Worm (Caenorhabditis elegans): ENCODE measurements around the gene cpi-1.

cpi-1 gene

DNA sequence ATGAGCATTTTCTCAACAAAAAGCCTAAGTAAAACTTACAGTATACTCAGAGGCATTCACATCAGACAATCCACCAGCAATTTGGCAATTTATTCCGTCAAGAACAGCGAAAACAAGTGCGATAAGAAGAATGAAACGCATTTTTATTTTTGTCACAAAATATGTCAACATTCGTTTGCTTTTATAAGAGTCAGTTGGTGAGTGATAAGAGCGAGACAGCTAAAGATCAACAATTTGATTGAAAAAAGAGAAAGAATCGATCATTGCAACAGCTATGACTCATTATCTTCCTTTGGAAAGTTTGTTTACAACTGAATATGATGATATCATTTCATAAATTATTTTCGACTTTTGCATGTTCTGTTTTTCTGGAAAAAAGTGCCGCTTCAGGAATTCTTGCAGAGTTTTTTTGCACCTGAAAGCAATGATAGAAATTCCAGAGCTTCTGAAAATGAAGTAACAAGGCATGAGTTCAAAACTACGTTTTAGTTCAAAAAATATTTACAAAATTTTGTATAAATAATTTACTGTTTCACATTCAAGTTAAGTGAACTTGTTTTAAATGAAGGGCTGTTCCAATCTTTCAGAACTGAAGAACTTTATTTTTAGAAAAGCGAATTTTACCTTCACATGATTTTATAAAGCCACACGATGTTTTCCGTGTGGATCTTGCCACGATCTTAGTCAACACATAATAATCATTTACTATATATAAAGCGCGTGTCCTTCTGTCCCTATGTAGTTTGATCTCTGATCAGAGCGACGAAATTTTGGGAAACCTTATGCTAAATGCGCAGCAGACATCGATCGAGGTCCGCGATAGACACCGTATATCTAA is at the start of gene cpi-1:
Gene cpi-1, minus strand, starts transcription at position 204 of the 838 bp plus-strand sequence.
- TF ChIP-seq ref-1 (GFP tag; conservative IDR thresholded peaks at IDR 0.05) (no peak), klf-2 (GFP tag; conservative IDR thresholded peaks at IDR 0.05) (no peak)

DNA sequence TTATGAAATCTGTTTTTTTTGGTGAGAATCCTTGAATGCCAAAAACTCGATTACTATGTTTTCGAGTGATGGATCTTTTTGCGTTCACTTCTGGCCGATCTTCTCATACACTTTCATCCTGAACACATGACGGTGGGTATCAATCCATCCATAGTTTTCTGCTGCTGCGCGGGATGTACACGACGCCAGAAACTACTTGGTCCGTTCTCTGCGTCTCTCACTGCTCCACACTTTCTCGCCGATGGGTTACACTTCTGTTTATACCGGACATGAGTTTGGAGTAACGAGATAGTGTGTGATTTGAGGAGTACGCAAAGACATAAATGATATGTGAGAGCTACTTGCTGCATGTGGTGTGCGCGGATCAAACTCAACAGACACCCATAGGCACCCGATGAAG is 47.2 kb upstream of the cpi-1 start:
- TF ChIP-seq ztf-29 (GFP tag; IDR thresholded peaks at IDR 0.05) (no peak), flt-1 (GFP tag; IDR thresholded peaks at IDR 0.05) (no peak), klf-2 (GFP tag; conservative IDR thresholded peaks at IDR 0.05) (no peak), ztf-23 (GFP tag; IDR thresholded peaks at IDR 0.05) (no peak), med-1 (GFP tag; optimal IDR thresholded peaks at IDR 0.05; ENCODE audit: insufficient read depth) (no peak), T22C8.4 (GFP tag; IDR thresholded peaks at IDR 0.05) (no peak), tab-1 (GFP tag; IDR thresholded peaks at IDR 0.05) (no peak), ref-1 (GFP tag; conservative IDR thresholded peaks at IDR 0.05) (no peak), cog-1 (tag; optimal IDR thresholded peaks at IDR 0.05) (no peak)

DNA sequence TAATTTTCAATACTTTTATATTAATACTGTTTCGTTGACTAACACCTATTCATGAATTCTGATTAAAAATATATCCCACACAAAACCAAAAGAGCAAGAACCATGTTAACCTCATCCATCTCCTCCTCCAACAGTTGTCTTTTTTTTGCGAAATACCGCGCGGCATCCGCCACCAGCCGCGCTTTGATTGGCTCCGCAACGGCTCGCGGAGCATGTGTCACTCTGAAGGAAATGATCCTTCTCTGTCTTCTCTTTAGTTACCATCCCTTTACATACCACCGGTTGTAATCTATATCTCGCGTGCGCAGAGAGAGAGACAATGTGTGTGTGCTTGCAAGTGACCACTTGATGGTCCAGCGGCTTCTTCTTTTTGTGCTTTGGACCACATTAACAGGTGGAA is 42.1 kb upstream of the cpi-1 start:
- no peak for TF ChIP-seq ref-1 (GFP tag; conservative IDR thresholded peaks at IDR 0.05)
- no peak for TF ChIP-seq T22C8.4 (GFP tag; IDR thresholded peaks at IDR 0.05)
- no peak for TF ChIP-seq cog-1 (tag; optimal IDR thresholded peaks at IDR 0.05)
- TF ChIP-seq ztf-29 (GFP tag; IDR thresholded peaks at IDR 0.05) = no peak
- no peak for TF ChIP-seq flt-1 (GFP tag; IDR thresholded peaks at IDR 0.05)
- TF ChIP-seq med-1 (GFP tag; optimal IDR thresholded peaks at IDR 0.05; ENCODE audit: insufficient read depth) = no peak
- no peak for TF ChIP-seq ztf-23 (GFP tag; IDR thresholded peaks at IDR 0.05)
- no peak for TF ChIP-seq tab-1 (GFP tag; IDR thresholded peaks at IDR 0.05)
- no peak for TF ChIP-seq klf-2 (GFP tag; conservative IDR thresholded peaks at IDR 0.05)

DNA sequence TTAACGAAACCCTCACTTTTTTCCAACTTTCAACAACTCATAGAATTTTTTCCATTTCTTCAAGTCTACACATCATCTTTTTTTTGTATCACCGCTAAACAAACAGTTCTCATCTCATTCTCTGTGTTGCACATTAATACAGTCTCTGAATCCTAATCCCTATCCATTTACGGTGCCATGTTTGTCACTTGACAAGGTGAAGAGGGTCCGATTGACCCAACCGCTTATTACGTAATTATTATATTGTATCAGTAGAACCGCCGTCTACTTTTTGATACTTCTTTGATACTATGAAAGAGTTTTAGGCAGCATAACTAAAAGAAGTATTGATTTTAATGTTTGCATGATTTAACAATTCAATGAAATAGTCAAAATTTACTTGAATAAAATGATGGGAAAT is 41.2 kb upstream of the cpi-1 start:
- TF ChIP-seq ref-1 (GFP tag; conservative IDR thresholded peaks at IDR 0.05) = no peak
- TF ChIP-seq flt-1 (GFP tag; IDR thresholded peaks at IDR 0.05) = no peak
- no peak for TF ChIP-seq ztf-29 (GFP tag; IDR thresholded peaks at IDR 0.05)
- no peak for TF ChIP-seq T22C8.4 (GFP tag; IDR thresholded peaks at IDR 0.05)

DNA sequence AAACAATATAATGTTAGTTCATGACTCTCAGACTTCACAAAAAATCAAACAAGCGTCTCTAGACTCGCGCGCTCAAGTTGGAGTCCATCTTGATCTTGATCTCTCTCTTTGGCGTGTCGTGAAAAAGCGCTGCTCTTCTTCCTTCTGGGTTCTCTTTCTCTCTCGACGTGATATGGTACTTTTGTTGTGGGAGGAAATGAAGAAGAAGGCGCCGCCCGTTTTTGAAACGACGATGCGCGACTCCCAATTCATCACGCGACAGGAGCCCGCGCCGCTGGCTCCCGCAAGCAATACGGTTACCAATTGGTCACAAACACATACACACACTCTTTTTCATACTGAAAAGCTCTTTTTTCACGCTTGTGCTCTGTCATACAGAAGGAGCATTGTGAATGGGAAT is 37.0 kb upstream of the cpi-1 start:
- TF ChIP-seq tab-1 (GFP tag; IDR thresholded peaks at IDR 0.05) (no peak), ztf-23 (GFP tag; IDR thresholded peaks at IDR 0.05) (no peak), med-1 (GFP tag; optimal IDR thresholded peaks at IDR 0.05; ENCODE audit: insufficient read depth) (no peak), klf-2 (GFP tag; conservative IDR thresholded peaks at IDR 0.05) (no peak), ref-1 (GFP tag; conservative IDR thresholded peaks at IDR 0.05) (no peak), flt-1 (GFP tag; IDR thresholded peaks at IDR 0.05) (no peak), ztf-29 (GFP tag; IDR thresholded peaks at IDR 0.05) (no peak), T22C8.4 (GFP tag; IDR thresholded peaks at IDR 0.05) (no peak), cog-1 (tag; optimal IDR thresholded peaks at IDR 0.05) (no peak)

DNA sequence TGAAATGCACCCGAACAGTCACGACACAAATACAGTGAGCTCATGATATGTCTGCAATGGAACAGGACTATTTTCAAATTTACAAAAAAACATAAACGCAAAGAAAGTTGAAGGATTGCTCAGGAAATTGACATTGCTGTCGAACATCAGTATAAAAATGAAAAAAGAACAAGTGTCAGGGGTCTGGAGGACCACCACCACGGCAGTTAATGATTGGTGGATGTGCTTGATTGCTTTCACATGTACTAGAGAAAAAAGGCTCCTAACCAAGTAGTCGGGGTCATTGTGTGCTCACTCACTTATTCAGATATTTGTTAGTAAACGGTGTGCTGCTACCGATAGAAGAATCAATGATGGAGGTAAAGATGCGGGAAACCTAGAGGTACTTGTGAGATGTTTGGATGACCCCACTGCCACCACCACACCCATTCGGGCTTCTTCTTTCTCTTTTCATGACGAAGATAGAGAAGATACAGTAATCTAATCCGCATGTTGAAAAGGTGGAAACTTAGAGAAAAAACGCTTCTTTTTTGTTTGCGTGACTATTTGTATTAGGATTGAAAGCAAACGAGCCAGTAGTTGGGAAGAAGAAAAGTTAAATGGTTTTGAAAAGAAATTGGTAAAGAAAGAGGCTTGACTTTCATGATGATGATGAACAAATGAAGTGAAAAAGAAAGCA is 33.9 kb upstream of the cpi-1 start, which contains the start of gene M03D4.4:
Gene M03D4.4, minus strand, starts transcription at position 51 of the 679 bp plus-strand sequence.
- TF ChIP-seq flt-1 (GFP tag; IDR thresholded peaks at IDR 0.05) (no peak), tab-1 (GFP tag; IDR thresholded peaks at IDR 0.05) (no peak), ref-1 (GFP tag; conservative IDR thresholded peaks at IDR 0.05) (no peak)

DNA sequence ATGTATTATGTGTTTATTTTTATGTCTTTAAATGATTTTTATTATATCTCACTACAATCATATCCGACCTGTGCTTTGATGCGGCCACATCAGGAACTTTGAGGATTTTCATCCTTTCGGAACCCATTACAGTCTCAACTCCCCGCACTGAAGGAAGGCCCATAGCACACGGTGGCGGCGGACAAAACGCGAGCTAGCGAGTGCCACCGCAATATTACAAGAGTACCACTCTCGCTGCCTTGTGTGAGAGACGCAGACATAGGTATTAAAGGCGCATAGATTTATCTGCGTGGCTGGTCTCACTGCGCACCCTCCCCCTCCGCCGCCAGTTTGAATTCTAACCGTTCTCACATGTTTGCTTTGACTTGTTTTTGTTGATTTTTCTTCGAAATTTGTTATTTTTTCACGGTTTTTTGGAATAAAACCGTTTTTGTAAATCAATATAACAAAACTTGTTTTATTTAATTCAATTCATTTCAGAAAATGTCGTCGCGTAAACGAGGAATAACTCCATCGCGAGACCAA is 24.3 kb upstream of the cpi-1 start, which contains the start of gene zen-4:
Gene zen-4, plus strand, starts transcription at position 475 of the 525 bp plus-strand sequence.
- TF ChIP-seq flt-1 (GFP tag; IDR thresholded peaks at IDR 0.05) (0 out of 2 replicates have a peak, but pooled peaks have one; percentile 49), med-1 (GFP tag; optimal IDR thresholded peaks at IDR 0.05; ENCODE audit: insufficient read depth) (no peak)

DNA sequence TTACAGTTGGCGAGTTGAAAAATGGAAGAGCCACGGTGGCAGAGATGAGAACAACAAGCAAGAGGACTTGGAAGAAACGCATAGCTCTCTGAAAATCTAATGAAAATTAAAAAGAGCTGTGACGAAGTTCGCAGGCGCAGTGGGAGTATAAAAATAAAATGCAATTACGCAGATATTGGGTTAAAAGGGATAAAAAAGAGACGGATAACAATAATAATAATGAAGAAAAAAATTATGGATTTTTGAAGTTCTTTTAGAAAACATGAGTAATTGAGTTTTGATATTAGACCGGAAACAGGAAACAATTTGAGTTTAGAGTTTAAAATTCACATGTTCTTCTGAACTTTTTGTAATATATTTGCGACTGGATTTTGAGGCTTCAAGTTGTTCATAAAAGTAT is 18.8 kb upstream of the cpi-1 start, which contains the start of gene M03D4.3:
Gene M03D4.3, minus strand, starts transcription at position 101 of the 400 bp plus-strand sequence.
- TF ChIP-seq klf-2 (GFP tag; conservative IDR thresholded peaks at IDR 0.05) = no peak
- no peak for TF ChIP-seq ref-1 (GFP tag; conservative IDR thresholded peaks at IDR 0.05)
- TF ChIP-seq flt-1 (GFP tag; IDR thresholded peaks at IDR 0.05) = no peak
- TF ChIP-seq tab-1 (GFP tag; IDR thresholded peaks at IDR 0.05) = no peak
- TF ChIP-seq cog-1 (tag; optimal IDR thresholded peaks at IDR 0.05) = no peak
- TF ChIP-seq ztf-23 (GFP tag; IDR thresholded peaks at IDR 0.05) = no peak
- TF ChIP-seq ztf-29 (GFP tag; IDR thresholded peaks at IDR 0.05) = no peak
- TF ChIP-seq med-1 (GFP tag; optimal IDR thresholded peaks at IDR 0.05; ENCODE audit: insufficient read depth) = no peak
- no peak for TF ChIP-seq T22C8.4 (GFP tag; IDR thresholded peaks at IDR 0.05)

DNA sequence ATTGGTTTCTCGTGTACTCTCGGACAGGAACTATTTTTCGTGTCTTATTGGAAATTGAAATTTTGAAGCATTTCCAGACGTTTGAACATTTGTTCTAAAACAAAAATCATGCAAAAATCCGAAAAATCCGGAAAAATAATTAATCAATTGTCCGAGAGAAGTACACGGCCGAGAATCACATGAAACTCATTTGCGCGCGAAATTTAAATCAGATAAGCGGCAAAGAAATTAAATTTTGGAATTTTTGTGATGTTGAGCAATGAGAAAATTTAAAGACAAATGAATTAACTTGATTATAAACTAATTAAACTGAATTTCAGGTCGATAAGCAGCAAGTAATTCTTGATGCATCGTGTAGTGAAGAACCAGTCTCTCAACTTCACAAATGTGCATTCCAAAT is 15.2 kb upstream of the cpi-1 start:
- TF ChIP-seq flt-1 (GFP tag; IDR thresholded peaks at IDR 0.05) = no peak
- no peak for TF ChIP-seq klf-2 (GFP tag; conservative IDR thresholded peaks at IDR 0.05)
- TF ChIP-seq tab-1 (GFP tag; IDR thresholded peaks at IDR 0.05) = no peak
- no peak for TF ChIP-seq T22C8.4 (GFP tag; IDR thresholded peaks at IDR 0.05)
- TF ChIP-seq cog-1 (tag; optimal IDR thresholded peaks at IDR 0.05) = no peak

DNA sequence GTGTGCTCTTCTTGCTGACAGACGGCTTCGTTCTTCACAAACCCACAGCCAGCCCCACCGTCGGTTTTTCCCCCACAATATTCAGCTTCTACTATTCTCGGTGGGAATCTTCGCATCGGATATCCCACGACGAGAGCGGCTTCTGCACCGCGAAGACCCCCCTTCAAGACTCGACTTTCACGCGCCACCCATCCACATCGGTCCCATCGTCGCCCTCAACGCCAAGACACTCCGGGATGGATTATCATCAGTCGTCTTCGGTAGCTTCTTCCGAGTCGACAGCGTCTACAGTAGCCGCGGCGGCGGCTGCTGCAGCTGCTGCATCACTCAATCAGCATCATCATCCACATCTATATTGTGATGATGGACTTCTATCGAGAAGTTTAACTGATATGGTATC is 11.0 kb upstream of the cpi-1 start:
- TF ChIP-seq cog-1 (tag; optimal IDR thresholded peaks at IDR 0.05) = no peak
- TF ChIP-seq med-1 (GFP tag; optimal IDR thresholded peaks at IDR 0.05; ENCODE audit: insufficient read depth) = no peak
- TF ChIP-seq tab-1 (GFP tag; IDR thresholded peaks at IDR 0.05) = no peak
- no peak for TF ChIP-seq ref-1 (GFP tag; conservative IDR thresholded peaks at IDR 0.05)
- no peak for TF ChIP-seq ztf-23 (GFP tag; IDR thresholded peaks at IDR 0.05)
- no peak for TF ChIP-seq klf-2 (GFP tag; conservative IDR thresholded peaks at IDR 0.05)
- TF ChIP-seq ztf-29 (GFP tag; IDR thresholded peaks at IDR 0.05) = no peak
- TF ChIP-seq T22C8.4 (GFP tag; IDR thresholded peaks at IDR 0.05) = no peak
- no peak for TF ChIP-seq flt-1 (GFP tag; IDR thresholded peaks at IDR 0.05)

Measured in whole organism, midembryonic.